Fruit fly (Drosophila melanogaster) whole organism, prepupa: ENCODE results near the gene CG42269.
A peak's percentile ranks its signal among the peaks of the same experiment; 100 is the strongest.

Experiments
- Blimp-1 ChIP-seq: fragments of 200-800 bp; sonication (Bioruptor generic); optimal IDR thresholded peaks from 3 replicates; lab custom pipeline; 2017; ENCODE audit warnings: missing biosample characterization, missing genetic modification characterization, mild to moderate bottlenecking, moderate library complexity, missing genetic modification reagents
- CG10631 ChIP-seq: fragments of 200-800 bp; sonication (Bioruptor generic); optimal IDR thresholded peaks from 2 replicates; lab custom pipeline; 2016; ENCODE audit warnings: missing biosample characterization, missing genetic modification characterization
- CG10669 ChIP-seq: fragments of 200-800 bp; sonication (Bioruptor generic); optimal IDR thresholded peaks from 3 replicates; lab custom pipeline; 2018; ENCODE audit warnings: missing biosample characterization, mild to moderate bottlenecking, missing genetic modification characterization, moderate library complexity
- CG11294 ChIP-seq: fragments of 200-800 bp; sonication (Bioruptor generic); IDR thresholded peaks from 2 replicates; pipeline ENCODE4 v1.3.6; 2022; ENCODE audit warnings: missing biosample characterization, missing genetic modification characterization
- CG15336 ChIP-seq: fragments of 200-800 bp; sonication (Bioruptor generic); IDR thresholded peaks from 2 replicates; pipeline ENCODE4 v1.3.6; 2022; ENCODE audit warnings: missing biosample characterization, missing genetic modification characterization
- CG16779 ChIP-seq: fragments of 200-800 bp; sonication (Bioruptor generic); optimal IDR thresholded peaks from 3 replicates; lab custom pipeline; 2017; ENCODE audit warnings: missing biosample characterization, mild to moderate bottlenecking, missing genetic modification characterization
- CG3032 ChIP-seq: fragments of 200-800 bp; optimal IDR thresholded peaks from 2 replicates; lab custom pipeline; 2019; ENCODE audit warnings: missing biosample characterization, mild to moderate bottlenecking, missing genetic modification characterization, moderate library complexity
- CG32006 ChIP-seq: fragments of 200-800 bp; sonication (Bioruptor generic); optimal IDR thresholded peaks from 3 replicates; lab custom pipeline; 2017; ENCODE audit warnings: missing biosample characterization, mild to moderate bottlenecking, missing genetic modification characterization
- CG3919 ChIP-seq: fragments of 200-800 bp; sonication (Bioruptor generic); optimal IDR thresholded peaks from 3 replicates; lab custom pipeline; 2016; ENCODE audit warnings: missing biosample characterization, missing genetic modification characterization
- CG4318 ChIP-seq: fragments of 200-800 bp; sonication (Bioruptor generic); optimal IDR thresholded peaks from 3 replicates; lab custom pipeline; 2017; ENCODE audit warnings: missing biosample characterization, mild to moderate bottlenecking, missing genetic modification characterization
- CG6163 ChIP-seq: fragments of 200-800 bp; sonication (Bioruptor generic); IDR thresholded peaks from 3 replicates; pipeline ENCODE4 v1.3.6; 2022; ENCODE audit warnings: missing biosample characterization, missing genetic modification characterization
- CG6792 ChIP-seq: fragments of 200-800 bp; sonication (Bioruptor generic); optimal IDR thresholded peaks from 3 replicates; lab custom pipeline; 2016; ENCODE audit warnings: missing biosample characterization, missing genetic modification characterization
- CG6808 ChIP-seq: fragments of 200-800 bp; sonication (Bioruptor generic); optimal IDR thresholded peaks from 3 replicates; lab custom pipeline; 2017; ENCODE audit warnings: missing biosample characterization, missing genetic modification characterization, mild to moderate bottlenecking, moderate library complexity, missing genetic modification reagents
- CG6854 ChIP-seq: fragments of 200-800 bp; sonication (Bioruptor generic); optimal IDR thresholded peaks from 2 replicates; lab custom pipeline; 2017; ENCODE audit warnings: missing biosample characterization, mild to moderate bottlenecking, missing genetic modification characterization
- CG7368 ChIP-seq: fragments of 200-800 bp; sonication (Bioruptor generic); optimal IDR thresholded peaks from 3 replicates; lab custom pipeline; 2016; ENCODE audit warnings: missing biosample characterization, missing genetic modification characterization
- CG8319 ChIP-seq: fragments of 200-800 bp; sonication (Bioruptor generic); optimal IDR thresholded peaks from 3 replicates; lab custom pipeline; 2016; ENCODE audit warnings: missing biosample characterization, missing genetic modification characterization
- CG8632 ChIP-seq: fragments of 200-800 bp; sonication (Bioruptor generic); optimal IDR thresholded peaks from 3 replicates; lab custom pipeline; 2016; ENCODE audit warnings: missing biosample characterization, missing genetic modification characterization
- Eip75B ChIP-seq: fragments of 200-800 bp; sonication (Bioruptor generic); optimal IDR thresholded peaks from 3 replicates; lab custom pipeline; 2016; ENCODE audit warnings: missing biosample characterization, missing genetic modification characterization
- Eip78C ChIP-seq: fragments of 200-800 bp; sonication (Bioruptor generic); peaks from one replicate; lab custom pipeline; 2016; ENCODE audit warnings: missing biosample characterization, missing genetic modification characterization
- Ets21C ChIP-seq: fragments of 200-800 bp; sonication (Bioruptor generic); optimal IDR thresholded peaks from 3 replicates; lab custom pipeline; 2016; ENCODE audit warnings: missing biosample characterization, missing genetic modification characterization
- Ets96B ChIP-seq: fragments of 200-800 bp; optimal IDR thresholded peaks from 2 replicates; lab custom pipeline; 2019; ENCODE audit warnings: missing biosample characterization, mild to moderate bottlenecking, missing genetic modification characterization, moderate library complexity
- Hr4 ChIP-seq: fragments of 200-800 bp; sonication (Bioruptor generic); optimal IDR thresholded peaks from 3 replicates; lab custom pipeline; 2016; ENCODE audit warnings: missing biosample characterization, missing genetic modification characterization
- Met ChIP-seq: fragments of 200-800 bp; sonication (Bioruptor generic); optimal IDR thresholded peaks from 3 replicates; lab custom pipeline; 2016; ENCODE audit warnings: missing biosample characterization, missing genetic modification characterization
- OdsH ChIP-seq: fragments of 200-800 bp; sonication (Bioruptor generic); optimal IDR thresholded peaks from 3 replicates; lab custom pipeline; 2016; ENCODE audit warnings: missing biosample characterization, missing genetic modification characterization
- Sox102F ChIP-seq: fragments of 200-800 bp; sonication (Bioruptor generic); optimal IDR thresholded peaks from 2 replicates; lab custom pipeline; 2016; ENCODE audit warnings: missing biosample characterization, mild to moderate bottlenecking, missing genetic modification characterization
- acj6 ChIP-seq: fragments of 200-800 bp; sonication (Bioruptor generic); optimal IDR thresholded peaks from 3 replicates; lab custom pipeline; 2016; ENCODE audit warnings: missing biosample characterization, missing genetic modification characterization
- cyc ChIP-seq: fragments of 200-800 bp; sonication (Bioruptor generic); optimal IDR thresholded peaks from 3 replicates; lab custom pipeline; 2016; ENCODE audit warnings: missing biosample characterization, missing genetic modification characterization
- dac ChIP-seq: fragments of 200-800 bp; sonication (Bioruptor generic); optimal IDR thresholded peaks from 2 replicates; lab custom pipeline; 2017; ENCODE audit warnings: missing biosample characterization, mild to moderate bottlenecking, missing genetic modification characterization
- fd59A ChIP-seq: fragments of 200-800 bp; sonication (Bioruptor generic); optimal IDR thresholded peaks from 2 replicates; lab custom pipeline; 2017; ENCODE audit warnings: missing biosample characterization, mild to moderate bottlenecking, missing genetic modification characterization, missing genetic modification reagents
- fd85E ChIP-seq: fragments of 200-800 bp; sonication (Bioruptor generic); optimal IDR thresholded peaks from 3 replicates; lab custom pipeline; 2016; ENCODE audit warnings: missing biosample characterization, missing genetic modification characterization
- fkh ChIP-seq: fragments of 200-800 bp; sonication (Bioruptor generic); optimal IDR thresholded peaks from 3 replicates; lab custom pipeline; 2017; ENCODE audit warnings: missing biosample characterization, mild to moderate bottlenecking, missing genetic modification characterization, moderate library complexity
- lz ChIP-seq: fragments of 200-800 bp; sonication (Bioruptor generic); optimal IDR thresholded peaks from 3 replicates; lab custom pipeline; 2016; ENCODE audit warnings: missing biosample characterization, missing genetic modification characterization
- net ChIP-seq: fragments of 200-800 bp; sonication (Bioruptor generic); optimal IDR thresholded peaks from 3 replicates; lab custom pipeline; 2016; ENCODE audit warnings: missing biosample characterization, missing genetic modification characterization
- spab ChIP-seq: fragments of 200-800 bp; sonication (Bioruptor generic); optimal IDR thresholded peaks from 2 replicates; lab custom pipeline; 2017; ENCODE audit warnings: missing biosample characterization, mild to moderate bottlenecking, missing genetic modification characterization, missing genetic modification reagents
- svp ChIP-seq: fragments of 200-800 bp; sonication (Bioruptor generic); peaks from one replicate; lab custom pipeline; 2016; ENCODE audit warnings: missing biosample characterization, missing genetic modification characterization
- topi ChIP-seq: fragments of 200-800 bp; sonication (Bioruptor generic); optimal IDR thresholded peaks from 3 replicates; lab custom pipeline; 2016; ENCODE audit warnings: missing biosample characterization, missing genetic modification characterization
- vri ChIP-seq: fragments of 200-800 bp; sonication (Bioruptor generic); optimal IDR thresholded peaks from 3 replicates; lab custom pipeline; 2016; ENCODE audit warnings: missing biosample characterization, mild to moderate bottlenecking, missing genetic modification characterization

The CG42269 gene

dm6 chr3L:6065881-6066389 is at the start of gene CG42269:
Gene CG42269 (plus strand): TSS chr3L:6066296.
- TF ChIP-seq CG6163 (GFP tag; lab: Robert Waterston, UW) (0 out of 3 replicates have a peak, but pooled peaks have one; percentile 20), Blimp-1 (GFP tag; lab: Kevin White, UChicago) (peak; percentile 92), CG6854 (GFP tag; lab: Kevin White, UChicago) (peak; percentile 91), net (GFP tag; lab: Kevin White, UChicago) (peak; percentile 3), Ets96B (tag; lab: Kevin White, UChicago) (no peak), Eip78C (peak; percentile 63), fkh (GFP tag; lab: Kevin White, UChicago) (no peak), fd59A (GFP tag; lab: Kevin White, UChicago) (no peak)
- TF ChIP-seq, all 60 proteins: peak for 5

DNA sequence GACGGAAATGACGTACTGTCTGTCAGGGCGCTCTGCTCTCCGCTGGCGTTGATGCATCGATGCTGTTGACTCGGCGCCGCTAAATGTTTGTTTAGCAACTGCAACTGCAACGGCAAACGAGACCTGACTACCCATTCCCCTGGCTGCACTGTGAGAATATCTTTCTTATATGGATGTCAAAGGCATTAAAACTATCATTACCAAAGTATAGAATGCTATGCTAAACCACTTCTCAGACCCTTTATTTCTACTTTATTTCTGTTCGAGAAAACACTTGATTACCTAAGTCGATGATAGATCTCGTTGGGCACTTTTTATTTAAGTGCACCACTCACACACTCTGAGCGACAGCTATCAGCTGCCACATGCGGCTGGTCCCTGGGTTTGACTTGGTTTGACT is 44.0 kb upstream of the CG42269 start:
- TF ChIP-seq lz (GFP tag; lab: Kevin White, UChicago) (peak; percentile 25), CG11294 (no peak), svp (GFP tag; lab: Kevin White, UChicago) (peak; percentile 42), CG6792 (GFP tag; lab: Kevin White, UChicago) (no peak), Hr4 (GFP tag; lab: Kevin White, UChicago) (no peak), Eip75B (GFP tag; lab: Kevin White, UChicago) (peak; percentile 18), Ets96B (tag; lab: Kevin White, UChicago) (peak; percentile 36), CG3919 (GFP tag; lab: Kevin White, UChicago) (peak; percentile 21), Eip78C (peak; percentile 55), spab (GFP tag; lab: Kevin White, UChicago) (peak; percentile 20), CG10669 (GFP tag; lab: Kevin White, UChicago) (peak; percentile 18), CG6808 (GFP tag; lab: Kevin White, UChicago) (peak; percentile 1), CG10631 (peak; percentile 37), topi (GFP tag; lab: Kevin White, UChicago) (peak; percentile 7), Sox102F (GFP tag; lab: Kevin White, UChicago) (no peak)
- TF ChIP-seq, all 60 proteins: peak for 11

DNA sequence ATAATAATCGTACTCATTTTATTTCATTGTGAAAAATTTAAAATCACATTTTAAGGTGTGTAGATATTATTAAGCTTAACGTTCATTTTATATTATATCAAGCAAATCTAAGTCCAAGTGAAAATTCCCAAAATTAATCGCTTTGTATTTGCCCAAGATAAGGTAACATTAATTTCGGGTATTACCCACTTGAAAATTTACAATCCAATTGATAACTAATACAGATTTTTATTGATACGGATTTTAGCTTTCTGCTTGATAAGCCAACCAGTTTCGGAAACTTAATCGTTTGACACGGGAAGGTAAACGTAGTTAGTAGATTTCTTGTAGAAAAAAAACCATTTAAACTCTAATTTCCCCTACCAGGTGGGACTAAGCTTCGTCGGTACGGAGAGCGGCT is 33.1 kb upstream of the CG42269 start:
- TF ChIP-seq vri (GFP tag; lab: Kevin White, UChicago) (no peak), CG8319 (GFP tag; lab: Kevin White, UChicago) (no peak)

- no peak for TF ChIP-seq dac (GFP tag; lab: Kevin White, UChicago)
- TF ChIP-seq CG7368 (GFP tag; lab: Kevin White, UChicago): no peak
- no peak for TF ChIP-seq fd59A (GFP tag; lab: Kevin White, UChicago)
- no peak for TF ChIP-seq CG32006 (GFP tag; lab: Kevin White, UChicago)
- TF ChIP-seq acj6: no peak
- TF ChIP-seq CG11294: no peak
- no peak for TF ChIP-seq CG4318 (GFP tag; lab: Kevin White, UChicago)
- no peak for TF ChIP-seq Eip78C
- no peak for TF ChIP-seq OdsH (GFP tag; lab: Kevin White, UChicago)
- no peak for TF ChIP-seq Met (GFP tag; lab: Kevin White, UChicago)
- TF ChIP-seq fd85E (GFP tag; lab: Kevin White, UChicago): no peak
- no peak for TF ChIP-seq CG3032
- no peak for TF ChIP-seq Ets21C (GFP tag; lab: Kevin White, UChicago)
- TF ChIP-seq CG8632 (GFP tag; lab: Kevin White, UChicago): no peak
- no peak for TF ChIP-seq CG15336 (GFP tag; lab: Robert Waterston, UW)
- no peak for TF ChIP-seq lz (GFP tag; lab: Kevin White, UChicago)
- no peak for TF ChIP-seq cyc (GFP tag; lab: Kevin White, UChicago)
- no peak for TF ChIP-seq CG16779 (tag; lab: Kevin White, UChicago)
These were observed 31.6 kb upstream of the CG42269 start, which contains the start of gene CG10477 for dm6 chr3L:6034511-6034910. Gene CG10477 (minus strand): TSS chr3L:6034611.
